Worm (Caenorhabditis elegans) whole organism, L2 larva: ENCODE results near the gene nhr-197.
"Not testable (repeated sequence)": the region's sequence is repeated elsewhere in the genome, so short reads cannot be mapped to it uniquely, and the experiment has no call there.

Experiments used
- F13H6.1 ChIP-seq: sonication (generic microtip); optimal IDR thresholded peaks from 2 replicates; lab custom pipeline; 2016; ENCODE audit warnings: missing genetic modification characterization, missing compliant biosample characterization
- R02D3.7 ChIP-seq: fragments of 150-350 bp; optimal IDR thresholded peaks from 2 replicates; lab custom pipeline; 2014; ENCODE audit warnings: missing biosample characterization, missing genetic modification characterization
- alr-1 ChIP-seq: fragments of 150-350 bp; optimal IDR thresholded peaks from 2 replicates; lab custom pipeline; 2014; ENCODE audit warnings: missing biosample characterization, missing genetic modification characterization
- aly-2 ChIP-seq: fragments of 150-350 bp; optimal IDR thresholded peaks from 2 replicates; lab custom pipeline; 2014; ENCODE audit warnings: missing biosample characterization, missing genetic modification characterization
- blmp-1 ChIP-seq: sonication (generic microtip); optimal IDR thresholded peaks from 2 replicates; lab custom pipeline; 2017; ENCODE audit warnings: missing genetic modification characterization, mild to moderate bottlenecking, missing compliant biosample characterization, antibody characterized with exemption, moderate library complexity; ENCODE audit not compliant: insufficient read depth
- ceh-16 ChIP-seq: fragments of 150-350 bp; optimal IDR thresholded peaks from 2 replicates; lab custom pipeline; 2014; ENCODE audit warnings: missing biosample characterization, missing genetic modification characterization
- ceh-82 ChIP-seq: fragments of 150-350 bp; optimal IDR thresholded peaks from 2 replicates; lab custom pipeline; 2014; ENCODE audit warnings: missing biosample characterization, missing genetic modification characterization
- crh-2 ChIP-seq: sonication (generic microtip); optimal IDR thresholded peaks from 2 replicates; lab custom pipeline; 2017; ENCODE audit warnings: missing biosample characterization, missing genetic modification characterization
- egl-27 ChIP-seq: sonication (generic microtip); optimal IDR thresholded peaks from 3 replicates; lab custom pipeline; 2017; ENCODE audit warnings: missing biosample characterization, missing genetic modification reagents, missing genetic modification characterization
- elt-1 ChIP-seq: fragments of 150-350 bp; optimal IDR thresholded peaks from 2 replicates; lab custom pipeline; 2014; ENCODE audit warnings: missing biosample characterization, missing genetic modification characterization
- elt-3 ChIP-seq: sonication (generic microtip); optimal IDR thresholded peaks from 2 replicates; lab custom pipeline; 2017; ENCODE audit warnings: missing biosample characterization, missing genetic modification characterization
- fos-1 ChIP-seq: fragments of 150-350 bp; optimal IDR thresholded peaks from 2 replicates; lab custom pipeline; 2014; ENCODE audit warnings: missing biosample characterization, missing genetic modification characterization
- gmeb-1 ChIP-seq: fragments of 150-350 bp; optimal IDR thresholded peaks from 2 replicates; lab custom pipeline; 2014; ENCODE audit warnings: missing biosample characterization, missing genetic modification characterization
- lin-13 ChIP-seq: fragments of 150-350 bp; optimal IDR thresholded peaks from 2 replicates; lab custom pipeline; 2014; ENCODE audit warnings: missing biosample characterization, missing genetic modification reagents, missing genetic modification characterization
- lin-39 ChIP-seq: fragments of 150-350 bp; optimal IDR thresholded peaks from 2 replicates; lab custom pipeline; 2014; ENCODE audit warnings: missing biosample characterization, missing genetic modification reagents, missing genetic modification characterization
- lsy-2 ChIP-seq, 2 experiments: fragments of 150-350 bp in 1 of 2; sonication (generic microtip) in 1 of 2; optimal IDR thresholded peaks; 2 replicates each; lab custom pipeline; 2014 to 2017; ENCODE audit warnings: missing biosample characterization in 2 of 2, missing genetic modification characterization in 2 of 2
- mab-5 ChIP-seq: fragments of 150-350 bp; optimal IDR thresholded peaks from 2 replicates; lab custom pipeline; 2014; ENCODE audit warnings: missing biosample characterization, missing genetic modification characterization
- mbf-1 ChIP-seq: sonication (generic microtip); optimal IDR thresholded peaks from 2 replicates; lab custom pipeline; 2017; ENCODE audit warnings: missing biosample characterization, missing genetic modification characterization
- nhr-12 ChIP-seq: fragments of 150-350 bp; optimal IDR thresholded peaks from 2 replicates; lab custom pipeline; 2014; ENCODE audit warnings: missing biosample characterization, missing genetic modification characterization
- nhr-21 ChIP-seq: fragments of 150-350 bp; optimal IDR thresholded peaks from 2 replicates; lab custom pipeline; 2014; ENCODE audit warnings: missing biosample characterization, missing genetic modification characterization
- nhr-237 ChIP-seq: fragments of 150-350 bp; optimal IDR thresholded peaks from 2 replicates; lab custom pipeline; 2014; ENCODE audit warnings: missing biosample characterization, missing genetic modification characterization
- nhr-77 ChIP-seq: fragments of 150-350 bp; optimal IDR thresholded peaks from 2 replicates; lab custom pipeline; 2014; ENCODE audit warnings: missing biosample characterization, missing genetic modification characterization
- skn-1 ChIP-seq: sonication (generic microtip); optimal IDR thresholded peaks from 2 replicates; lab custom pipeline; 2017; ENCODE audit warnings: missing biosample characterization, missing genetic modification characterization
- snpc-4 ChIP-seq: fragments of 150-350 bp; optimal IDR thresholded peaks from 2 replicates; lab custom pipeline; 2014; ENCODE audit warnings: missing biosample characterization, missing genetic modification characterization
- unc-39 ChIP-seq: fragments of 150-350 bp; optimal IDR thresholded peaks from 2 replicates; lab custom pipeline; 2014; ENCODE audit warnings: missing biosample characterization, missing genetic modification characterization
- unc-62 ChIP-seq: fragments of 150-350 bp; optimal IDR thresholded peaks from 2 replicates; lab custom pipeline; 2014; ENCODE audit warnings: missing biosample characterization, missing genetic modification reagents, missing genetic modification characterization
- zag-1 ChIP-seq: fragments of 150-350 bp; optimal IDR thresholded peaks from 2 replicates; lab custom pipeline; 2014; ENCODE audit warnings: missing biosample characterization, missing genetic modification characterization

Gene nhr-197

DNA sequence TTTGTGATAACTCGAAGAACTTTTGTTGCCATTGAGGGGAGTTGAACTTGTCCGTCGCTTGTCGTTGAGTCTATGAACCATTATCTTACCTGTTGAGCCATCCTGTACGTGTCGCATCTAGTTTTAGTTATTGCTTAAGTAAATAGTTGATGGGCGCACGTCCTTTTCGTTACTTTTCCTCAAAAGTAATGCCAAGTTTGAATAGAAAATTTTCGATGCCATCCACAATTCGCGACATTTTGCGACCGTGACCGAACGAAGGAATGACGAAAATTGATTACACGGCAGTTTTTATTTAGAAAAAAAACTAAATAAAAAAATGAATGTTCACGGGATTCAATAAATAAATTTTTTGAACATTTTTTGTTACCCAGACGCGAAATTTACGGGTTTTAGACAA is 19.6 kb upstream of the nhr-197 start, which contains the start of gene F53E4.1:
Gene F53E4.1, minus strand, starts transcription at position 101 of the 400 bp plus-strand sequence.
- not testable (repeated sequence) for TF ChIP-seq lin-13 (GFP tag; lab: Kevin White, UChicago); nhr-77 (tag; lab: Kevin White, UChicago); blmp-1

DNA sequence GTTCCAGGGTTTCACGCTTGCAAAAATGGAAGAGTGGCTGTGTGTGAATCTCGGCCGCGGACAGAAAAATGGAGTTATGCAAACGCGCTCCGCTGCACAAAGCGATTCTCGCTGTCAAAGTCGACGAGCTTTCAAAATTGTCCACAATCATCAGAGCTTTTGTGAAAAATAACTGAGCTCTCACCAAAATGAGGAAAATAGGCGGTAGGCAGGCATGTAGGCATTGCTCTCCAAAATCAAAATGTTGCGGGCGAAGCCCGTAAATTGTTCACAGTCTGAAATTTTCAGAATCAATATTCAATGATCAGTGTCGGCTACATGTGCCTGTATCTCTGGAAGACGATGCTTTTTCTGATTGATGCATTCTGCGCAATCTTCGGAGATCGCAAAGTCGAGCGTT is 18.9 kb upstream of the nhr-197 start, which contains the start of gene K06B4.4:
Gene K06B4.4, plus strand, starts transcription at position 301 of the 400 bp plus-strand sequence.
- no peak for TF ChIP-seq gmeb-1 (tag; lab: Kevin White, UChicago)
- no peak for TF ChIP-seq mbf-1
- no peak for TF ChIP-seq ceh-82 (tag; lab: Kevin White, UChicago)
- no peak for TF ChIP-seq unc-62 (GFP tag; lab: Kevin White, UChicago)
- TF ChIP-seq F13H6.1 (tag; lab: Kevin White, UChicago): no peak
- TF ChIP-seq alr-1 (tag; lab: Kevin White, UChicago): no peak
- TF ChIP-seq lsy-2 (tag; optimal IDR thresholded peaks at IDR 0.05; lab: Kevin White, UChicago): no peak
- no peak for TF ChIP-seq skn-1
- TF ChIP-seq zag-1 (tag; lab: Kevin White, UChicago): no peak

DNA sequence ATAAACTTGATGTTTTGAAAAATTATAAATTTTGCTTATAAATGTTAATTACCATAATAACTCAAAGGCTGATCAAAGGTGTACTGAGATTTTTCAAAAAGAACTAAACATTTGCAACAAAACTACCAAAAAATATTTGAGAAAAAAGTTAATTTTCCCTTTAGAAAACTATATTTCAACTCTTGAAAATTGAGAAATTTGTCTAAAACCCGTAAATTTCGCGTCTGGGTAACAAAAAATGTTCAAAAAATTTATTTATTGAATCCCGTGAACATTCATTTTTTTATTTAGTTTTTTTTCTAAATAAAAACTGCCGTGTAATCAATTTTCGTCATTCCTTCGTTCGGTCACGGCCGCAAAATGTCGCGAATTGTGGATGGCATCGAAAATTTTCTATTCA is 17.6 kb upstream of the nhr-197 start, which contains the start of gene K06B4.15:
Gene K06B4.15, plus strand, starts transcription at position 301 of the 400 bp plus-strand sequence.
- TF ChIP-seq elt-3, snpc-4, R02D3.7 (tag; lab: Kevin White, UChicago): not testable (repeated sequence)
- TF ChIP-seq, all 48 proteins: peak for 0; not testable (repeated sequence) for 48

DNA sequence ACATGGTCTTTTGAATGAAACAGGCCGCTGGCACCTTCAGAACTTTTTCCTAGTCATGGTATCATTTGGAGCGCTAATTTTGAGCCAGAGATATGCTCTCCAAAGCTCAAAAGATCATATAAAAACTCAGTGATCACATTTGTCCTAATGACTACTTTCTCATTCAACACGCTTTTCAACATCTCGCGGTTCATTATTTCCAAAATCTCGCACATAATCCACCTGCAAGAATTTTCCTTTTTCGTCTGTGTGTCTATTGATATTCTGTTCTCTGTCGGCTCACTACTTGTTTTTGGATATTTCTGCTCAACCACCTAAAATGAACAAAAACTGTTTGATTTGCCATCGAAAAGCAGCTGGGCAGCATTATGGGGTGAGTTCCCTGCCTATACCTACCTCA is 14.1 kb upstream of the nhr-197 start, which contains the start of gene nhr-51:
Gene nhr-51, plus strand, starts transcription at position 301 of the 400 bp plus-strand sequence.
- no peak for TF ChIP-seq zag-1 (tag; lab: Kevin White, UChicago)
- TF ChIP-seq fos-1 (tag; lab: Kevin White, UChicago): no peak
- TF ChIP-seq ceh-16: no peak
- no peak for TF ChIP-seq lin-39 (tag; lab: Kevin White, UChicago)
- TF ChIP-seq aly-2 (tag; lab: Kevin White, UChicago): no peak

DNA sequence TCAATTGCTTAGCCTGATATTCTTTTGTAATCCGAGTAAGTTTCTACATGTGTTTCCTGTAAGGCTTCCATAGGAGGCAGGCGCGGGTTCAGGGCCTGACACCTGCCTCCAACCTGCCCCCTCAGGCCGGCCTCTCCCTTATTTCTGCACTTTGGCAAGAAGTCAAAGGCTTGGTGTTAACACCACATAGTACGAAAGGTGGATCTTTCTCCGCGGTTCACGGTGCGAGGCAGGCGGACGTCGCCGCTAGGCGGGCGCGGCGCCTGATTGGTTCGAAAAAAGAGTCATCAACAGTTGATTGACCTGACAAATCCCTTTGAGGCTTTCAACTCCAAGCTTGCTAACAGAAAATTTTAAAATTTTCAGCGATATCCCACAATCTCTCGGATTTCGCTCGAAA is 12.9 kb upstream of the nhr-197 start:
- TF ChIP-seq aly-2 (tag; lab: Kevin White, UChicago): no peak
- no peak for TF ChIP-seq unc-62 (GFP tag; lab: Kevin White, UChicago)
- TF ChIP-seq ceh-16: no peak
- no peak for TF ChIP-seq elt-1
- no peak for TF ChIP-seq crh-2

DNA sequence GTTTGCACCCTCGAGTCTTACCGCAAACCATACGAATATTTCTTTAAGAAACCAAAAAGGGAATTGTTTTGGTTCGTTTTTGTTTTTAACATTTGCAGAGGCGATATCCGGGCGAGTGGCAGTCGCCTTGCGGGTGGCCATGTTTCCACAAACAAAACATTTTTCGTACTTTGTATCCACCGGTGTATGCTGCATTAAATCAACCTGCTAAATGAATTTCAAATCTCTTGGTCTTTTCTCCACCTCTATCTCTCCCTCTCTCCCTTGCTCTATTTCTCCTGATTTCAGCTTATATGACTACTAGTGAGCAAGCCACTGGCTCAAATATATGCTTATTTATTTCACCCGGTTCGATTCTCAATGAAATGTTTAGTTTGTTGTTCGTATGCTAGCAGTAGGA is 10.5 kb upstream of the nhr-197 start, which contains the start of gene nhr-52:
Gene nhr-52, plus strand, starts transcription at position 301 of the 400 bp plus-strand sequence.
- TF ChIP-seq snpc-4 (tag; lab: Kevin White, UChicago): no peak
- TF ChIP-seq unc-39 (tag; lab: Kevin White, UChicago): no peak
- no peak for TF ChIP-seq elt-3 (tag; lab: Kevin White, UChicago)
- TF ChIP-seq lsy-2 (tag; optimal IDR thresholded peaks at IDR 0.05; lab: Kevin White, UChicago): no peak
- TF ChIP-seq crh-2: no peak
- TF ChIP-seq gmeb-1 (tag; lab: Kevin White, UChicago): no peak

DNA sequence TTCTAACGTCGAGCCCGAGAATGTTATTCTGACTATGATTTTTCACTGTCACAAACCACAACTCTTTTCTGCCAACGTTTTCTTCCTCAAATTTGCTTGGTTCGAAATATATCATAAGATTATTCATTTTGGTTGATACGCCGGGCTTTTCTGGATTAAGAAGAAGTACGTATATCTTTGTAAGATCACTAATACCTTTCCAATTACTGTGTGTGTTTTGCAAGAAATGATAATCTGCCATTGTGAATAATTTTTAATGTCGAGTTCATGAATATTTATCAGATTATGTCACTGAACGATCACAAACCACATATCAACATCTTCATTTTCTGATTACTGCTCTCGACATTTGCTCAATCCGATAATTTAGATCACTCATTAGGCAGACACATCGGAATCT is 2.2 kb upstream of the nhr-197 start, which contains the start of gene nhr-196:
Gene nhr-196, plus strand, starts transcription at position 118 of the 400 bp plus-strand sequence.
- TF ChIP-seq egl-27 (no peak), nhr-21 (tag; lab: Kevin White, UChicago) (no peak), nhr-237 (no peak), unc-62 (GFP tag; lab: Kevin White, UChicago) (no peak), unc-39 (tag; lab: Kevin White, UChicago) (no peak), mab-5 (tag; lab: Kevin White, UChicago) (no peak), nhr-12 (tag; lab: Kevin White, UChicago) (no peak), ceh-82 (tag; lab: Kevin White, UChicago) (no peak)

DNA sequence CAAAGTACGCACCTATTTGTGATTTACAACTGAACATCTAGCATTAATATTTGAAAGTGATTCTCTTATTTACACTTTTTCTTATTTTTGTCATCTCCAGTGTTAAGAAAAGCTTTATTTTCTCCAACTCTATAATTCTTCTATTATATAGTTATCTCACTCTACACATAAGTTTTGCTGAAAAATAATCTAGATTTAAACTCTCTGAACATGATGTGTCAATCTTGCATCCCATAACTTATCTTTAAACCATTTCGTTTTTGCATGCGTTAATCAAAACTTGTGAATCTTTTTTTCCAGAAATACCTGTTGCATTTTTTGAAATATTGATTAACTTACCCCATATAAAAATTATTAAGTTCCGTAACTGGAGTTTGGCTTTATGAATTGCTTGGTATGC is 2.2 kb downstream of the nhr-197 start, which contains the start of gene nhr-268:
Gene nhr-268, plus strand, starts transcription at position 301 of the 400 bp plus-strand sequence.
- TF ChIP-seq ceh-16 (no peak), elt-3 (tag; lab: Kevin White, UChicago) (no peak)
- TF ChIP-seq, all 48 proteins: peak for 0
